Fruit fly (Drosophila melanogaster) whole organism, embryonic: ENCODE data around the gene CG14805.

Source experiments
- CG10431 ChIP-seq: fragments of 200-800 bp; sonication (Bioruptor generic); optimal IDR thresholded peaks from 3 replicates; lab custom pipeline; 2018; ENCODE audit warnings: missing biosample characterization, mild to moderate bottlenecking, missing genetic modification characterization
- CG11504 ChIP-seq: fragments of 200-800 bp; sonication (Bioruptor generic); optimal IDR thresholded peaks from 3 replicates; lab custom pipeline; 2019; ENCODE audit warnings: missing biosample characterization, mild to moderate bottlenecking, missing genetic modification characterization, moderate library complexity
- CG12744 ChIP-seq: fragments of 200-800 bp; sonication (Bioruptor generic); optimal IDR thresholded peaks from 2 replicates; lab custom pipeline; 2016; ENCODE audit warnings: missing biosample characterization, missing genetic modification characterization
- CG14441 ChIP-seq: fragments of 200-800 bp; sonication (Bioruptor generic); IDR thresholded peaks from 2 replicates; pipeline ENCODE4 v1.3.6; 2022; ENCODE audit warnings: missing biosample characterization, missing genetic modification characterization
- CG14710 ChIP-seq: fragments of 200-800 bp; sonication (Bioruptor generic); optimal IDR thresholded peaks from 3 replicates; lab custom pipeline; 2019; ENCODE audit warnings: missing biosample characterization, mild to moderate bottlenecking, missing genetic modification characterization, moderate library complexity
- CG17359 ChIP-seq: fragments of 200-800 bp; sonication (Bioruptor generic); optimal IDR thresholded peaks from 3 replicates; lab custom pipeline; 2018; ENCODE audit warnings: missing biosample characterization, mild to moderate bottlenecking, missing genetic modification characterization, moderate library complexity
- CG18011 ChIP-seq: fragments of 200-800 bp; sonication (Bioruptor generic); optimal IDR thresholded peaks from 2 replicates; lab custom pipeline; 2017; ENCODE audit warnings: missing biosample characterization, missing genetic modification characterization, mild to moderate bottlenecking, moderate library complexity, missing genotype
- CG18476 ChIP-seq: fragments of 200-800 bp; sonication (Bioruptor generic); optimal IDR thresholded peaks from 2 replicates; lab custom pipeline; 2016; ENCODE audit warnings: missing biosample characterization, mild to moderate bottlenecking, missing genetic modification characterization
- CG18619 ChIP-seq: fragments of 200-800 bp; sonication (Bioruptor generic); optimal IDR thresholded peaks from 3 replicates; lab custom pipeline; 2017; ENCODE audit warnings: missing biosample characterization, mild to moderate bottlenecking, missing genetic modification characterization
- CG3065 ChIP-seq: fragments of 200-800 bp; sonication (Bioruptor generic); optimal IDR thresholded peaks from 2 replicates; lab custom pipeline; 2016; ENCODE audit warnings: missing biosample characterization, missing genetic modification characterization
- CG32532 ChIP-seq: fragments of 200-800 bp; sonication (Bioruptor generic); IDR thresholded peaks from 2 replicates; pipeline ENCODE4 v1.3.6; 2022; ENCODE audit warnings: missing biosample characterization, missing genetic modification characterization
- CG32767 ChIP-seq: fragments of 200-800 bp; sonication (Bioruptor generic); IDR thresholded peaks from 2 replicates; pipeline ENCODE4 v1.3.6; 2022; ENCODE audit warnings: missing biosample characterization, missing genetic modification characterization
- CG42726 ChIP-seq: fragments of 200-800 bp; sonication (Bioruptor generic); IDR thresholded peaks from 2 replicates; pipeline ENCODE4 v1.3.6; 2022; ENCODE audit warnings: missing biosample characterization, missing genetic modification characterization; ENCODE audit not compliant: partially characterized antibody
- CG6654 ChIP-seq: fragments of 200-800 bp; sonication (Bioruptor generic); optimal IDR thresholded peaks from 2 replicates; lab custom pipeline; 2017; ENCODE audit warnings: missing biosample characterization, mild to moderate bottlenecking, missing genetic modification characterization
- CG7963 ChIP-seq: fragments of 200-800 bp; sonication (Bioruptor generic); IDR thresholded peaks from 3 replicates; pipeline ENCODE4 v1.3.6; 2022; ENCODE audit warnings: missing biosample characterization, missing genetic modification characterization; ENCODE audit not compliant: partially characterized antibody
- CG8924 ChIP-seq: fragments of 200-800 bp; optimal IDR thresholded peaks from 3 replicates; lab custom pipeline; 2019; ENCODE audit warnings: missing biosample characterization, mild to moderate bottlenecking, missing genetic modification characterization, moderate library complexity
- D ChIP-seq, 2 experiments: fragments of 200-800 bp in 1 of 2; fragments of >200 bp in 1 of 2; sonication (Bioruptor generic) in 1 of 2; optimal IDR thresholded peaks; 2 replicates in 1 of 2; 3 replicates in 1 of 2; lab custom pipeline; 2017; ENCODE audit warnings: mild to moderate bottlenecking in 1 of 2, missing biosample characterization in 1 of 2, missing genetic modification characterization in 1 of 2, missing genetic modification reagents in 1 of 2
- Dip3 ChIP-seq: fragments of 200-800 bp; sonication (Bioruptor generic); optimal IDR thresholded peaks from 3 replicates; lab custom pipeline; 2016; ENCODE audit warnings: missing biosample characterization, missing genetic modification characterization
- E2f1 ChIP-seq: fragments of 200-800 bp; sonication (Bioruptor generic); IDR thresholded peaks from 2 replicates; pipeline ENCODE4 v1.3.6; 2022; ENCODE audit warnings: missing biosample characterization, missing genetic modification characterization
- E2f2 ChIP-seq: fragments of 200-800 bp; sonication (Bioruptor generic); IDR thresholded peaks from 2 replicates; pipeline ENCODE4 v1.3.6; 2022; ENCODE audit warnings: missing biosample characterization, missing genetic modification characterization
- Jarid2 ChIP-seq: fragments of 200-800 bp; sonication (Bioruptor generic); optimal IDR thresholded peaks from 3 replicates; lab custom pipeline; 2017; ENCODE audit warnings: mild to moderate bottlenecking, missing biosample characterization, missing genetic modification reagents, missing genetic modification characterization
- MESR4 ChIP-seq: fragments of 200-800 bp; sonication (Bioruptor generic); optimal IDR thresholded peaks from 2 replicates; lab custom pipeline; 2018; ENCODE audit warnings: missing biosample characterization, mild to moderate bottlenecking, missing genetic modification characterization, moderate library complexity
- MTF-1 ChIP-seq: fragments of 200-800 bp; sonication (Bioruptor generic); optimal IDR thresholded peaks from 2 replicates; lab custom pipeline; 2018; ENCODE audit warnings: missing biosample characterization, mild to moderate bottlenecking, missing genetic modification characterization, borderline replicate concordance
- PHDP ChIP-seq: fragments of 200-800 bp; sonication (Bioruptor generic); optimal IDR thresholded peaks from 3 replicates; lab custom pipeline; 2018; ENCODE audit warnings: missing biosample characterization, mild to moderate bottlenecking, missing genetic modification characterization, moderate library complexity
- Pdp1 ChIP-seq, 2 experiments: fragments of 200-800 bp; sonication (Bioruptor generic); optimal IDR thresholded peaks; 3 replicates each; lab custom pipeline; 2016; ENCODE audit warnings: missing biosample characterization in 2 of 2, missing genetic modification characterization in 2 of 2, mild to moderate bottlenecking in 1 of 2, moderate library complexity in 1 of 2
- Ssrp ChIP-seq: fragments of 200-800 bp; sonication (Bioruptor generic); optimal IDR thresholded peaks from 2 replicates; lab custom pipeline; 2018; ENCODE audit warnings: missing biosample characterization, mild to moderate bottlenecking, missing genetic modification characterization, moderate library complexity
- Stat92E ChIP-seq, 3 experiments: fragments of >200 bp in 2 of 3; fragments of 200-800 bp in 1 of 3; sonication (Bioruptor generic) in 1 of 3; optimal IDR thresholded peaks; 2 replicates each; lab custom pipeline; 2017 to 2019; ENCODE audit warnings: missing biosample characterization in 3 of 3, missing genetic modification characterization in 3 of 3, mild to moderate bottlenecking in 1 of 3, moderate library complexity in 1 of 3
- Usf ChIP-seq: fragments of 200-800 bp; sonication (Bioruptor generic); optimal IDR thresholded peaks from 2 replicates; lab custom pipeline; 2017; ENCODE audit warnings: missing genotype, missing biosample characterization, missing genetic modification characterization
- Xbp1 ChIP-seq: fragments of 200-800 bp; sonication (Bioruptor generic); optimal IDR thresholded peaks from 3 replicates; lab custom pipeline; 2016; ENCODE audit warnings: missing biosample characterization, mild to moderate bottlenecking, missing genetic modification characterization
- ato ChIP-seq: fragments of 200-800 bp; sonication (Bioruptor generic); IDR thresholded peaks from 2 replicates; pipeline ENCODE4 v1.3.6; 2022; ENCODE audit warnings: missing biosample characterization, missing genetic modification characterization; ENCODE audit not compliant: partially characterized antibody
- az2 ChIP-seq: fragments of 200-800 bp; sonication (Bioruptor generic); optimal IDR thresholded peaks from 3 replicates; lab custom pipeline; 2016; ENCODE audit warnings: missing biosample characterization, missing genetic modification characterization
- bowl ChIP-seq: fragments of 200-800 bp; sonication (Bioruptor generic); IDR thresholded peaks from 2 replicates; pipeline ENCODE4 v1.3.6; 2022; ENCODE audit warnings: missing biosample characterization, missing genetic modification characterization
- danr ChIP-seq: fragments of 200-800 bp; sonication (Bioruptor generic); IDR thresholded peaks from 2 replicates; pipeline ENCODE4 v1.3.6; 2022; ENCODE audit warnings: missing biosample characterization, missing genetic modification characterization
- dmrt99B ChIP-seq: fragments of 200-800 bp; sonication (Bioruptor generic); optimal IDR thresholded peaks from 2 replicates; lab custom pipeline; 2018; ENCODE audit warnings: missing biosample characterization, mild to moderate bottlenecking, missing genetic modification characterization, moderate library complexity
- emc ChIP-seq: fragments of 200-800 bp; sonication (Bioruptor generic); optimal IDR thresholded peaks from 2 replicates; lab custom pipeline; 2016; ENCODE audit warnings: missing biosample characterization, missing genetic modification characterization
- eve ChIP-seq, 2 experiments: fragments of >200 bp; optimal IDR thresholded peaks; 2 replicates each; lab custom pipeline; 2017; ENCODE audit warnings: missing biosample characterization in 2 of 2, missing genetic modification characterization in 2 of 2
- exex ChIP-seq: fragments of 200-800 bp; sonication (Bioruptor generic); optimal IDR thresholded peaks from 4 replicates; lab custom pipeline; 2018; ENCODE audit warnings: missing biosample characterization, mild to moderate bottlenecking, missing genetic modification characterization, moderate library complexity
- gce ChIP-seq: fragments of 200-800 bp; sonication (Bioruptor generic); IDR thresholded peaks from 3 replicates; pipeline ENCODE4 v1.3.6; 2022; ENCODE audit warnings: missing biosample characterization, missing genetic modification characterization
- hkb ChIP-seq, 2 experiments: fragments of 200-800 bp in 1 of 2; fragments of >200 bp in 1 of 2; sonication (Bioruptor generic) in 1 of 2; IDR thresholded peaks in 1 of 2; optimal IDR thresholded peaks in 1 of 2; 2 replicates each; pipeline versions ENCODE4 v1.3.6 to Lab custom; 2017 to 2022; ENCODE audit warnings: missing biosample characterization in 1 of 2, missing genetic modification characterization in 1 of 2
- kah ChIP-seq: fragments of 200-800 bp; sonication (Bioruptor generic); optimal IDR thresholded peaks from 2 replicates; lab custom pipeline; 2018; ENCODE audit warnings: missing biosample characterization, mild to moderate bottlenecking, missing genetic modification characterization
- mld ChIP-seq: fragments of 200-800 bp; sonication (Bioruptor generic); IDR thresholded peaks from 3 replicates; pipeline ENCODE4 v1.3.6; 2022; ENCODE audit warnings: missing biosample characterization, missing genetic modification characterization; ENCODE audit not compliant: partially characterized antibody
- pho ChIP-seq: fragments of 200-800 bp; sonication (Bioruptor generic); optimal IDR thresholded peaks from 2 replicates; lab custom pipeline; 2016; ENCODE audit warnings: missing biosample characterization, missing genetic modification characterization
- prd ChIP-seq, 3 experiments: fragments of >200 bp in 2 of 3; fragments of 200-800 bp in 1 of 3; sonication (Bioruptor generic) in 1 of 3; optimal IDR thresholded peaks in 2 of 3; IDR thresholded peaks in 1 of 3; 2 replicates in 2 of 3; 3 replicates in 1 of 3; pipeline versions ENCODE4 v1.3.6 to Lab custom; 2017 to 2022; ENCODE audit warnings: missing biosample characterization in 1 of 3, missing genetic modification characterization in 1 of 3
- pros ChIP-seq: fragments of 200-800 bp; sonication (Bioruptor generic); optimal IDR thresholded peaks from 3 replicates; lab custom pipeline; 2019; ENCODE audit warnings: missing biosample characterization, mild to moderate bottlenecking, missing genetic modification characterization, moderate library complexity
- salm ChIP-seq: fragments of 200-800 bp; sonication (Bioruptor generic); optimal IDR thresholded peaks from 2 replicates; lab custom pipeline; 2018; ENCODE audit warnings: missing biosample characterization, mild to moderate bottlenecking, missing genetic modification characterization
- tio ChIP-seq: fragments of 200-800 bp; sonication (Bioruptor generic); optimal IDR thresholded peaks from 2 replicates; lab custom pipeline; 2017; ENCODE audit warnings: missing biosample characterization, missing genetic modification characterization, inconsistent platforms
- wdn ChIP-seq: fragments of 200-800 bp; sonication (Bioruptor generic); IDR thresholded peaks from 2 replicates; pipeline ENCODE4 v1.3.6; 2022; ENCODE audit warnings: missing biosample characterization, missing genetic modification characterization
- zen ChIP-seq: fragments of 200-800 bp; sonication (Bioruptor generic); optimal IDR thresholded peaks from 3 replicates; lab custom pipeline; 2018; ENCODE audit warnings: missing biosample characterization, mild to moderate bottlenecking, missing genetic modification characterization, moderate library complexity

Gene CG14805

dm6 chrX:1880139-1880556 lies 3.0 kb downstream of the CG14805 start, which contains the start of gene Coa8 (continued):
- TF ChIP-seq tio (GFP tag; lab: Kevin White, UChicago) = no peak
- peak; percentile 8 for TF ChIP-seq CG10431 (GFP tag; lab: Kevin White, UChicago)
- TF ChIP-seq prd (optimal IDR thresholded peaks at IDR 0.05; lab: Kevin White, UChicago) = no peak
- TF ChIP-seq prd (GFP tag; IDR thresholded peaks at IDR 0.05; lab: Robert Waterston, UW) = peak; percentile 61
- TF ChIP-seq E2f1 (GFP tag; lab: Robert Waterston, UW) = no peak
- TF ChIP-seq pros (GFP tag; lab: Kevin White, UChicago) = no peak
- TF ChIP-seq Usf (GFP tag; lab: Kevin White, UChicago) = no peak
- TF ChIP-seq Stat92E (GFP tag; optimal IDR thresholded peaks at IDR 0.05; lab: Kevin White, UChicago) = no peak
- no peak for TF ChIP-seq Jarid2 (GFP tag; lab: Kevin White, UChicago)
- no peak for TF ChIP-seq D (optimal IDR thresholded peaks at IDR 0.05; lab: Kevin White, UChicago)
- no peak for TF ChIP-seq D (GFP tag; optimal IDR thresholded peaks at IDR 0.05; lab: Kevin White, UChicago)
- TF ChIP-seq salm (tag; lab: Kevin White, UChicago) = no peak
- peak; percentile 49 to 75 for TF ChIP-seq Pdp1 (GFP tag; optimal IDR thresholded peaks at IDR 0.05; lab: Kevin White, UChicago)
- TF ChIP-seq CG11504 (tag; lab: Kevin White, UChicago) = no peak
- no peak for TF ChIP-seq dmrt99B
- no peak for TF ChIP-seq CG12744 (GFP tag; lab: Kevin White, UChicago)
- TF ChIP-seq CG8924 (tag; lab: Kevin White, UChicago) = peak; percentile 7
- peak; percentile 23 for TF ChIP-seq Ssrp (tag; lab: Kevin White, UChicago)
- no peak for TF ChIP-seq CG42726
- TF ChIP-seq pho = peak; percentile 44
- no peak for TF ChIP-seq danr (GFP tag; lab: Robert Waterston, UW)
- peak; percentile 71; the same call in 1 of the 2 replicates for TF ChIP-seq CG32532 (GFP tag; lab: Robert Waterston, UW)
- TF ChIP-seq Xbp1 (GFP tag; lab: Kevin White, UChicago) = peak; percentile 56
- TF ChIP-seq CG18619 = no peak
- TF ChIP-seq mld (GFP tag; lab: Robert Waterston, UW) = peak; percentile 57; the same call in 1 of the 3 replicates
- TF ChIP-seq bowl (GFP tag; lab: Robert Waterston, UW) = no peak
- TF ChIP-seq eve (GFP tag; optimal IDR thresholded peaks at IDR 0.05; lab: Kevin White, UChicago) = no peak
- peak; percentile 12 for TF ChIP-seq CG17359 (tag; lab: Kevin White, UChicago)
- no peak for TF ChIP-seq MESR4 (GFP tag; lab: Kevin White, UChicago)
- no peak; the same call in 1 of the 2 replicates for TF ChIP-seq ato (GFP tag; lab: Robert Waterston, UW)
- peak; percentile 10 for TF ChIP-seq zen
- peak; percentile 30 for TF ChIP-seq PHDP
- TF ChIP-seq E2f2 (GFP tag; lab: Robert Waterston, UW) = 0 out of 2 replicates have a peak, but pooled peaks have one; percentile 18
- TF ChIP-seq emc (GFP tag; lab: Kevin White, UChicago) = no peak
- TF ChIP-seq CG3065 (GFP tag; lab: Kevin White, UChicago) = no peak
- TF ChIP-seq CG32767 = no peak
- TF ChIP-seq hkb (optimal IDR thresholded peaks at IDR 0.05; lab: Kevin White, UChicago) = no peak
- peak; percentile 49; the same call in 1 of the 2 replicates for TF ChIP-seq hkb (GFP tag; IDR thresholded peaks at IDR 0.05; lab: Robert Waterston, UW)
- TF ChIP-seq Dip3 = peak; percentile 33
- no peak for TF ChIP-seq CG6654 (GFP tag; lab: Kevin White, UChicago)
- 0 out of 3 replicates have a peak, but pooled peaks have one; percentile 36 for TF ChIP-seq CG7963 (GFP tag; lab: Robert Waterston, UW)
- no peak for TF ChIP-seq kah (GFP tag; lab: Kevin White, UChicago)
- no peak for TF ChIP-seq CG18476
- TF ChIP-seq MTF-1 (GFP tag; lab: Kevin White, UChicago) = no peak
- no peak for TF ChIP-seq wdn (GFP tag; lab: Robert Waterston, UW)
- no peak for TF ChIP-seq az2
- TF ChIP-seq gce (GFP tag; lab: Robert Waterston, UW) = no peak
- peak; percentile 52; the same call in 1 of the 2 replicates for TF ChIP-seq CG14441 (GFP tag; lab: Robert Waterston, UW)
- no peak for TF ChIP-seq CG18011 (GFP tag; lab: Kevin White, UChicago)
- no peak for TF ChIP-seq CG14710 (tag; lab: Kevin White, UChicago)
- TF ChIP-seq exex = no peak
